Worm (Caenorhabditis elegans): ENCODE results near the gene C35A5.5.

- TF ChIP-seq him-1 (tag; optimal IDR thresholded peaks at IDR 0.05) (no peak), dao-5 (tag; optimal IDR thresholded peaks at IDR 0.05) (no peak)
Measured at ce11 chrV:10467104-10467503, 38.5 kb upstream of the C35A5.5 start.
